Fruit fly (Drosophila melanogaster): Measurements from ENCODE around the gene mRpL44.

- TF ChIP-seq psq (optimal IDR thresholded peaks at IDR 0.05): no peak
- no peak for TF ChIP-seq insv (optimal IDR thresholded peaks at IDR 0.05)
- no peak for TF ChIP-seq Sin3A (optimal IDR thresholded peaks at IDR 0.05)
- TF ChIP-seq ttk (optimal IDR thresholded peaks at IDR 0.05): no peak
- TF ChIP-seq Myc (optimal IDR thresholded peaks at IDR 0.05): no peak
Measured at dm6 chr3R:5502646-5503045, 32.2 kb upstream of the mRpL44 start, which contains the start of gene NKCC.

Measured in Kc167 (cell line).